Fruit fly (Drosophila melanogaster): ENCODE measurements around the gene CG45078.

DNA sequence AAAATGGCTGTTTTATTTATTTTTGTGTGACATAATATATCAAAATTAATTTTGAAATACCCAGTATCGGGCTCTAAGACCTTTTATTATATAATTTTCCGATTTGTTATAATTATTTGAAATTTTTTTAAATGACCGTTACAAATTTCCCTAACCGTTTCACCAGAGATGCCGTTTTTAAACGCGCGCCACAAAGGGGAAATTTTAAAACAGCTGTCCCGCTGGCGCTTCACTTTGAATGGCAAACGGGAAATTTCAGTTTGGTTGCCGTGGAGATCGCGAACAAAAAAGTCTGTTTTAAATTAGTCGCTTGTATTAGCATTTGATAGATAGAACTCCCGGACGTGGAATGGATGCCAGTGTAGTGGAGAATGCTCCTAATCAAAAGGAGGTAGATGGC lies 37.9 kb upstream of the CG45078 start, which contains the start of the genes CG14693 and TTLL15:
- TF ChIP-seq h (GFP tag; optimal IDR thresholded peaks at IDR 0.05) (no peak), CG32264 (GFP tag; optimal IDR thresholded peaks at IDR 0.05) (no peak), psq (GFP tag; optimal IDR thresholded peaks at IDR 0.05) (no peak), Abd-B (GFP tag; optimal IDR thresholded peaks at IDR 0.05) (no peak), Dfd (GFP tag; optimal IDR thresholded peaks at IDR 0.05) (no peak), N (GFP tag; optimal IDR thresholded peaks at IDR 0.05) (no peak), fru (GFP tag; optimal IDR thresholded peaks at IDR 0.05) (no peak), Vsx2 (GFP tag; optimal IDR thresholded peaks at IDR 0.05; ENCODE audit: partially characterized antibody) (no peak), Myc (optimal IDR thresholded peaks at IDR 0.05) (peak; percentile 48), Jra (GFP tag; optimal IDR thresholded peaks at IDR 0.05) (no peak)
